Fruit fly (Drosophila melanogaster) whole organism, embryonic: ENCODE measurements around the gene mxt.

Experiments
- CG7271 ChIP-seq: fragments of 200-800 bp; sonication (Bioruptor generic); optimal IDR thresholded peaks from 2 replicates; lab custom pipeline; 2018; ENCODE audit warnings: missing biosample characterization, mild to moderate bottlenecking, missing genetic modification characterization, moderate library complexity
- Drgx ChIP-seq: fragments of 200-800 bp; sonication (Bioruptor generic); IDR thresholded peaks from 2 replicates; pipeline ENCODE4 v1.3.6; 2022; ENCODE audit warnings: missing biosample characterization, missing genetic modification characterization
- HmgZ ChIP-seq: fragments of 200-800 bp; sonication (Bioruptor generic); optimal IDR thresholded peaks from 2 replicates; lab custom pipeline; 2018; ENCODE audit warnings: missing biosample characterization, mild to moderate bottlenecking, missing genetic modification characterization
- cwo ChIP-seq: fragments of 200-800 bp; sonication (Bioruptor generic); optimal IDR thresholded peaks from 3 replicates; lab custom pipeline; 2017; ENCODE audit warnings: missing biosample characterization, missing genetic modification characterization, mild to moderate bottlenecking, moderate library complexity, missing genetic modification reagents
- dpn ChIP-seq, 2 experiments: fragments of 200-800 bp; sonication (Bioruptor generic); optimal IDR thresholded peaks; 3 replicates each; lab custom pipeline; 2016; ENCODE audit warnings: missing biosample characterization in 2 of 2, missing genetic modification characterization in 2 of 2

dm6 chr2L:4835091-4835689 lies 11.9 kb downstream of the mxt start, which contains the start of gene Ir25a:
- TF ChIP-seq Drgx (GFP tag; lab: Robert Waterston, UW) (no peak), CG7271 (tag; lab: Kevin White, UChicago) (no peak), dpn (GFP tag; optimal IDR thresholded peaks at IDR 0.05; lab: Kevin White, UChicago) (no peak), cwo (no peak), HmgZ (no peak)
